Worm (Caenorhabditis elegans) whole organism, young adult: ENCODE measurements around the gene C32D5.7.

ENCODE experiments used
- B0336.3 ChIP-seq: fragments of 200-800 bp; sonication (Bioruptor generic); IDR thresholded peaks from 2 replicates; pipeline ENCODE4 v1.3.6; 2022; ENCODE audit warnings: missing genetic modification characterization, missing compliant biosample characterization
- C17E4.6 ChIP-seq: fragments of 200-800 bp; sonication (Bioruptor generic); IDR thresholded peaks from 2 replicates; pipeline ENCODE4 v1.3.6; 2022; ENCODE audit warnings: missing genetic modification reagents, missing genetic modification characterization, missing compliant biosample characterization
- F23B12.7 ChIP-seq: sonication (generic microtip); optimal IDR thresholded peaks from 2 replicates; lab custom pipeline; 2017; ENCODE audit warnings: missing genetic modification characterization, mild to moderate bottlenecking, missing compliant biosample characterization, antibody characterized with exemption, moderate library complexity; ENCODE audit not compliant: insufficient read depth
- F33H1.4 ChIP-seq: fragments of 200-800 bp; sonication (Bioruptor generic); IDR thresholded peaks from 2 replicates; pipeline ENCODE4 v1.3.6; 2022; ENCODE audit warnings: missing genetic modification reagents, missing genetic modification characterization, missing compliant biosample characterization
- F49E8.2 ChIP-seq: sonication (generic microtip); optimal IDR thresholded peaks from 3 replicates; lab custom pipeline; 2017; ENCODE audit warnings: missing genetic modification characterization, mild to moderate bottlenecking, missing compliant biosample characterization, antibody characterized with exemption, moderate library complexity; ENCODE audit not compliant: insufficient read depth
- F55B11.4 ChIP-seq: sonication (generic microtip); optimal IDR thresholded peaks from 2 replicates; lab custom pipeline; 2016; ENCODE audit warnings: missing compliant biosample characterization, missing genetic modification characterization, borderline replicate concordance; ENCODE audit not compliant: insufficient read depth
- K11D2.4 ChIP-seq: fragments of 200-800 bp; sonication (Bioruptor generic); IDR thresholded peaks from 2 replicates; pipeline ENCODE4 v1.3.6; 2022; ENCODE audit warnings: missing genetic modification reagents, missing genetic modification characterization, missing compliant biosample characterization
- Y53F4B.3 ChIP-seq: fragments of 200-800 bp; sonication (Bioruptor generic); IDR thresholded peaks from 2 replicates; pipeline ENCODE4 v1.3.6; 2022; ENCODE audit warnings: missing genetic modification reagents, missing genetic modification characterization, missing compliant biosample characterization
- Y56A3A.18 ChIP-seq: fragments of 200-800 bp; sonication (Bioruptor generic); IDR thresholded peaks from 2 replicates; pipeline ENCODE4 v1.3.6; 2022; ENCODE audit warnings: missing genetic modification reagents, missing genetic modification characterization, missing compliant biosample characterization
- ZK185.1 ChIP-seq: sonication (generic microtip); optimal IDR thresholded peaks from 2 replicates; lab custom pipeline; 2016; ENCODE audit warnings: mild to moderate bottlenecking, missing genetic modification characterization, missing compliant biosample characterization; ENCODE audit not compliant: poor library complexity, severe bottlenecking
- akir-1 ChIP-seq: fragments of 200-800 bp; sonication (Bioruptor generic); optimal IDR thresholded peaks from 2 replicates; lab custom pipeline; 2018; ENCODE audit warnings: mild to moderate bottlenecking, missing genetic modification characterization, moderate library complexity, missing compliant biosample characterization
- athp-1 ChIP-seq: sonication (generic microtip); optimal IDR thresholded peaks from 2 replicates; lab custom pipeline; 2017; ENCODE audit warnings: mild to moderate bottlenecking, missing genetic modification characterization, missing compliant biosample characterization
- attf-5 ChIP-seq: fragments of 200-800 bp; sonication (Bioruptor generic); optimal IDR thresholded peaks from 2 replicates; lab custom pipeline; 2018; ENCODE audit warnings: mild to moderate bottlenecking, missing genetic modification characterization, missing compliant biosample characterization
- cebp-1 ChIP-seq, 2 experiments: fragments of 200-800 bp in 1 of 2; sonication (Bioruptor generic) in 1 of 2; sonication (generic microtip) in 1 of 2; IDR thresholded peaks in 1 of 2; optimal IDR thresholded peaks in 1 of 2; 2 replicates each; pipeline versions ENCODE4 v1.3.6 to Lab custom; 2017 to 2022; ENCODE audit warnings: missing compliant biosample characterization in 2 of 2, missing genetic modification characterization in 2 of 2, mild to moderate bottlenecking in 1 of 2, missing genetic modification reagents in 1 of 2, moderate library complexity in 1 of 2
- ceh-27 ChIP-seq: fragments of 200-800 bp; sonication (Bioruptor generic); optimal IDR thresholded peaks from 2 replicates; lab custom pipeline; 2018; ENCODE audit warnings: mild to moderate bottlenecking, missing genetic modification characterization, moderate library complexity, missing compliant biosample characterization
- ceh-58 ChIP-seq: fragments of 200-800 bp; sonication (Bioruptor generic); IDR thresholded peaks from 2 replicates; pipeline ENCODE4 v1.3.6; 2022; ENCODE audit warnings: missing genetic modification characterization, missing compliant biosample characterization
- ceh-91 ChIP-seq: fragments of 200-800 bp; sonication (Bioruptor generic); IDR thresholded peaks from 2 replicates; pipeline ENCODE4 v1.3.6; 2022; ENCODE audit warnings: missing genetic modification reagents, missing genetic modification characterization, missing compliant biosample characterization
- dpl-1 ChIP-seq: fragments of 150-350 bp; optimal IDR thresholded peaks from 2 replicates; lab custom pipeline; 2014; ENCODE audit warnings: missing biosample characterization, missing genetic modification reagents, missing genetic modification characterization
- egrh-3 ChIP-seq: fragments of 200-800 bp; sonication (Bioruptor generic); IDR thresholded peaks from 2 replicates; pipeline ENCODE4 v1.3.6; 2022; ENCODE audit warnings: missing genetic modification reagents, missing genetic modification characterization, missing compliant biosample characterization
- ekl-4 ChIP-seq: fragments of 200-800 bp; sonication (Bioruptor generic); IDR thresholded peaks from 2 replicates; pipeline ENCODE4 v1.3.6; 2022; ENCODE audit warnings: missing genetic modification reagents, missing genetic modification characterization, missing compliant biosample characterization
- hmg-1.2 ChIP-seq: fragments of 200-800 bp; sonication (Bioruptor generic); IDR thresholded peaks from 2 replicates; pipeline ENCODE4 v1.3.6; 2022; ENCODE audit warnings: missing genetic modification reagents, missing genetic modification characterization, missing compliant biosample characterization
- hsf-1 ChIP-seq: fragments of 200-800 bp; sonication (Bioruptor generic); IDR thresholded peaks from 2 replicates; pipeline ENCODE4 v1.3.6; 2022; ENCODE audit warnings: missing genetic modification reagents, missing genetic modification characterization, missing compliant biosample characterization
- lin-26 ChIP-seq: fragments of 200-800 bp; sonication (Bioruptor generic); IDR thresholded peaks from 2 replicates; pipeline ENCODE4 v1.3.6; 2022; ENCODE audit warnings: missing genetic modification reagents, missing genetic modification characterization, missing compliant biosample characterization
- lin-35 ChIP-seq, 3 experiments: fragments of 150-350 bp in 2 of 3; sonication (generic microtip) in 1 of 3; optimal IDR thresholded peaks; 2 replicates each; lab custom pipeline; 2014 to 2018; ENCODE audit warnings: missing biosample characterization in 3 of 3, missing genetic modification characterization in 3 of 3, missing genetic modification reagents in 3 of 3
- lin-40 ChIP-seq: sonication (generic microtip); optimal IDR thresholded peaks from 2 replicates; lab custom pipeline; 2016; ENCODE audit warnings: missing genetic modification characterization, mild to moderate bottlenecking, missing compliant biosample characterization, missing genotype, missing genetic modification reagents
- lsl-1 ChIP-seq: fragments of 200-800 bp; sonication (Bioruptor generic); optimal IDR thresholded peaks from 2 replicates; lab custom pipeline; 2018; ENCODE audit warnings: mild to moderate bottlenecking, missing genetic modification characterization, moderate library complexity, missing compliant biosample characterization
- lsy-27 ChIP-seq: sonication (generic microtip); optimal IDR thresholded peaks from 2 replicates; lab custom pipeline; 2017; ENCODE audit warnings: missing genetic modification characterization, mild to moderate bottlenecking, missing compliant biosample characterization, antibody characterized with exemption, missing genotype, borderline replicate concordance; ENCODE audit not compliant: insufficient read depth
- madf-6 ChIP-seq: fragments of 200-800 bp; sonication (Bioruptor generic); IDR thresholded peaks from 2 replicates; pipeline ENCODE4 v1.3.6; 2022; ENCODE audit warnings: missing genetic modification reagents, missing genetic modification characterization, missing compliant biosample characterization
- mcd-1 ChIP-seq: fragments of 200-800 bp; sonication (Bioruptor generic); IDR thresholded peaks from 2 replicates; pipeline ENCODE4 v1.3.6; 2022; ENCODE audit warnings: missing genetic modification reagents, missing genetic modification characterization, missing compliant biosample characterization
- mel-28 ChIP-seq: sonication (generic microtip); optimal IDR thresholded peaks from 2 replicates; lab custom pipeline; 2016; ENCODE audit warnings: borderline replicate concordance, mild to moderate bottlenecking, missing genetic modification characterization, missing compliant biosample characterization
- nhr-80 ChIP-seq: sonication (generic microtip); optimal IDR thresholded peaks from 2 replicates; lab custom pipeline; 2016; ENCODE audit warnings: missing genetic modification characterization, missing compliant biosample characterization
- nhr-90 ChIP-seq: sonication (generic microtip); optimal IDR thresholded peaks from 2 replicates; lab custom pipeline; 2016; ENCODE audit warnings: missing genotype, mild to moderate bottlenecking, missing genetic modification characterization, missing compliant biosample characterization
- snpc-1.1 ChIP-seq: sonication (generic microtip); optimal IDR thresholded peaks from 2 replicates; lab custom pipeline; 2017; ENCODE audit warnings: missing genetic modification characterization, mild to moderate bottlenecking, missing compliant biosample characterization, antibody characterized with exemption, moderate library complexity, missing genotype, missing genetic modification reagents; ENCODE audit not compliant: insufficient read depth
- snpc-1.3 ChIP-seq: sonication (generic microtip); optimal IDR thresholded peaks from 2 replicates; lab custom pipeline; 2017; ENCODE audit warnings: missing genetic modification characterization, mild to moderate bottlenecking, missing compliant biosample characterization, antibody characterized with exemption, moderate library complexity, missing genotype, missing genetic modification reagents; ENCODE audit not compliant: insufficient read depth
- snpc-3.4 ChIP-seq: sonication (generic microtip); optimal IDR thresholded peaks from 2 replicates; lab custom pipeline; 2017; ENCODE audit warnings: missing genetic modification characterization, mild to moderate bottlenecking, missing compliant biosample characterization, antibody characterized with exemption, moderate library complexity, missing genotype, missing genetic modification reagents
- somi-1 ChIP-seq: fragments of 200-800 bp; sonication (Bioruptor generic); optimal IDR thresholded peaks from 2 replicates; lab custom pipeline; 2018; ENCODE audit warnings: mild to moderate bottlenecking, missing genetic modification characterization, missing compliant biosample characterization
- tbp1 ChIP-seq: fragments of 200-800 bp; sonication (Bioruptor generic); optimal IDR thresholded peaks from 2 replicates; lab custom pipeline; 2018; ENCODE audit warnings: mild to moderate bottlenecking, missing genetic modification characterization, missing compliant biosample characterization
- tlf-1 ChIP-seq: fragments of 200-800 bp; sonication (Bioruptor generic); optimal IDR thresholded peaks from 2 replicates; lab custom pipeline; 2018; ENCODE audit warnings: mild to moderate bottlenecking, missing genetic modification characterization, missing compliant biosample characterization
- xnd-1 ChIP-seq: sonication (generic microtip); optimal IDR thresholded peaks from 2 replicates; lab custom pipeline; 2016; ENCODE audit warnings: missing genotype, missing genetic modification reagents, missing genetic modification characterization, missing compliant biosample characterization
- ztf-25 ChIP-seq: fragments of 200-800 bp; sonication (Bioruptor generic); IDR thresholded peaks from 2 replicates; pipeline ENCODE4 v1.3.6; 2022; ENCODE audit warnings: missing genetic modification reagents, missing genetic modification characterization, missing compliant biosample characterization
- ztf-26 ChIP-seq: sonication (generic microtip); optimal IDR thresholded peaks from 2 replicates; lab custom pipeline; 2017; ENCODE audit warnings: missing genetic modification characterization, missing compliant biosample characterization
- ztf-28 ChIP-seq: fragments of 200-800 bp; sonication (Bioruptor generic); IDR thresholded peaks from 2 replicates; pipeline ENCODE4 v1.3.6; 2022; ENCODE audit warnings: missing genetic modification reagents, missing genetic modification characterization, missing compliant biosample characterization

Gene C32D5.7

ce11 chrII:6373361-6373760 is 33.5 kb upstream of the C32D5.7 start:
- 0 out of 2 replicates have a peak, but pooled peaks have one; percentile 60 for TF ChIP-seq ceh-58 (GFP tag; lab: Robert Waterston, UW)
- TF ChIP-seq Y56A3A.18 (GFP tag; lab: Robert Waterston, UW) = no peak
- TF ChIP-seq egrh-3 = peak; percentile 37; the same call in 1 of the 2 replicates
- peak; percentile 40; the same call in 1 of the 2 replicates for TF ChIP-seq mcd-1 (GFP tag; lab: Robert Waterston, UW)

DNA sequence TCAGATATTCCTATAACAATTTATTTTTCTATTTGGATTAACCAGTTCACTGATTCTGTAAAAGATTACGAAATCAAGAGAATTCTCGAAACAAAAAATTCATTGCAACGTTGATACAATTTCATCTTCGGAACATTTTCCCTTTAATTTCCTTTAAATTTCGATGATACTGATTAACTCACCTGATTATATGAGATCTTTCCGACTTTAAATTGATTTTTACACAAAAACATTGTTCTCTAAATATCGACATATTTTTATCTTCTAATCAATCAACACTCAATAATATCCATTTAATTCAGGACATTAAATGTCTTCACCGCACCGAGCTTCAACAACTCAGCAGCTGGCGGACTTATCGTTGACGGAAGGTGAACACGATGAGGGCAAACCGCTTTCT is 31.2 kb upstream of the C32D5.7 start, which contains the start of gene lin-23:
TSS of gene lin-23 (plus strand) at position 301 of the 400 bp plus-strand sequence.
- TF ChIP-seq C17E4.6 (GFP tag; lab: Robert Waterston, UW) = no peak

DNA sequence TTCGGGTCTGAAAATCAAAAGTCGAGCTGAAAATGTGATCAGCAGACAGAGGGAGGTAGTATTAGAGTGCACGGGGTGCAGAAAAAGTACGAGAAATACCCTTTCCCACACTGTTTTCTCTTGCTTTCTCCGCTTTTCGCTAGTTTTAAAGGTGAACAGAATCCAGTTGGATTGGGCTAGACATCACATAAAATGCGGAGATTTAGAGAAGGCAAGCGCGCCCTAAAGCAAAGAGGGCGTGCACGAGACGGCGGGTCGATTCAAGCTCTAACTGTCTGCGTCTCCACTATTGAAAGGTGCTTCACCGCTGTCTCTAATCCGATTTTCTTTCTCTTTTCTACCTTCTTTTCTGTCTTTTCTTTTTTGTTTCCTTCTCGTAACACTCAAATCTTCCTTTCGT is 30.3 kb upstream of the C32D5.7 start:
- TF ChIP-seq egrh-3 = peak; percentile 41; the same call in 1 of the 2 replicates
- TF ChIP-seq ztf-25 (GFP tag; lab: Robert Waterston, UW) = no peak
- TF ChIP-seq Y53F4B.3 (GFP tag; lab: Robert Waterston, UW) = no peak
- TF ChIP-seq hsf-1 (GFP tag; lab: Robert Waterston, UW) = no peak
- TF ChIP-seq tlf-1 (GFP tag; lab: Kevin White, UChicago) = peak; percentile 58
- TF ChIP-seq F49E8.2 (tag; lab: Kevin White, UChicago) = peak; percentile 89
- TF ChIP-seq hmg-1.2 (GFP tag; lab: Robert Waterston, UW) = peak; percentile 97
- TF ChIP-seq somi-1 (GFP tag; lab: Kevin White, UChicago) = peak; percentile 67
- TF ChIP-seq nhr-90 (tag; lab: Kevin White, UChicago) = no peak
- peak; percentile 75 for TF ChIP-seq lsl-1
- TF ChIP-seq snpc-3.4 (tag; lab: Kevin White, UChicago) = peak; percentile 73
- peak; percentile 95 for TF ChIP-seq F23B12.7 (tag; lab: Kevin White, UChicago)
- peak; percentile 48; the same call in 1 of the 2 replicates for TF ChIP-seq ceh-91
- TF ChIP-seq snpc-1.3 = peak; percentile 38
- 0 out of 2 replicates have a peak, but pooled peaks have one; percentile 6 for TF ChIP-seq ztf-28
- TF ChIP-seq akir-1 (GFP tag; lab: Kevin White, UChicago) = no peak
- peak; percentile 67 for TF ChIP-seq athp-1 (tag; lab: Kevin White, UChicago)
- TF ChIP-seq lin-26 (GFP tag; lab: Robert Waterston, UW) = no peak
- TF ChIP-seq xnd-1 (tag; lab: Kevin White, UChicago) = peak; percentile 18
- no peak for TF ChIP-seq cebp-1 (GFP tag; IDR thresholded peaks at IDR 0.05; lab: Robert Waterston, UW)
- peak; percentile 77 for TF ChIP-seq cebp-1 (tag; optimal IDR thresholded peaks at IDR 0.05; lab: Kevin White, UChicago)
- peak; percentile 26 for TF ChIP-seq snpc-1.1 (tag; lab: Kevin White, UChicago)
- peak; percentile 20 for TF ChIP-seq ztf-26 (tag; lab: Kevin White, UChicago)
- TF ChIP-seq tbp1 = peak; percentile 68
- TF ChIP-seq dpl-1 (GFP tag; lab: Kevin White, UChicago) = no peak
- TF ChIP-seq nhr-80 (tag; lab: Kevin White, UChicago) = peak; percentile 79
- no peak for TF ChIP-seq mel-28 (tag; lab: Kevin White, UChicago)
- peak; percentile 78 for TF ChIP-seq ceh-27
- TF ChIP-seq F55B11.4 (tag; lab: Kevin White, UChicago) = no peak
- TF ChIP-seq B0336.3 (GFP tag; lab: Robert Waterston, UW) = peak; percentile 76
- TF ChIP-seq lsy-27 (tag; lab: Kevin White, UChicago) = no peak
- peak; percentile 72 for TF ChIP-seq lin-40 (tag; lab: Kevin White, UChicago)
- peak; percentile 81 for TF ChIP-seq madf-6 (GFP tag; lab: Robert Waterston, UW)
- TF ChIP-seq K11D2.4 (GFP tag; lab: Robert Waterston, UW) = peak; percentile 54
- peak; percentile 73 for TF ChIP-seq F33H1.4
- peak in 1 of 3 experiments; percentile 48 for TF ChIP-seq lin-35 (GFP tag; optimal IDR thresholded peaks at IDR 0.05; lab: Kevin White, UChicago)
- peak; percentile 95 for TF ChIP-seq attf-5 (GFP tag; lab: Kevin White, UChicago)
- TF ChIP-seq ekl-4 (GFP tag; lab: Robert Waterston, UW) = peak; percentile 59; the same call in 1 of the 2 replicates
- peak; percentile 74 for TF ChIP-seq ZK185.1
